3 fruit fly cellular contexts compared by ENCODE assay signal in genomic region chr2L:9758856-9759255, dm6.
TF ChIP-seq lines count a peak whose summit lies in the region.

No protein-coding gene starts in this region.

TF ChIP-seq in whole organism, adult, 20 proteins besides CTCF, POLR2A, EP300 and RAD21 (continued from another document):
- TF ChIP-seq Clk (GFP tag; optimal IDR thresholded peaks at IDR 0.05; lab: Kevin White, UChicago), result peak; percentile 41
- TF ChIP-seq ovo (GFP tag; optimal IDR thresholded peaks at IDR 0.05; lab: Kevin White, UChicago), result peak; percentile 8
TF ChIP-seq in whole organism, adult: peak in this region for 12.

TF ChIP-seq in whole organism, embryonic, 481 proteins besides CTCF, POLR2A, EP300 and RAD21 (continued from another document and continues in another):
- peak; percentile 89 for TF ChIP-seq ato (GFP tag; IDR thresholded peaks at IDR 0.05; lab: Robert Waterston, UW; ENCODE audit: partially characterized antibody)
- TF ChIP-seq Doc3 (GFP tag; IDR thresholded peaks at IDR 0.05; lab: Robert Waterston, UW; ENCODE audit: partially characterized antibody), result peak; percentile 92
- peak; percentile 58 for TF ChIP-seq grau (tag; optimal IDR thresholded peaks at IDR 0.05; lab: Kevin White, UChicago)
- TF ChIP-seq crc (GFP tag; optimal IDR thresholded peaks at IDR 0.05; lab: Kevin White, UChicago), result no peak
- peak; percentile 55; the same call in 1 of the 2 replicates for TF ChIP-seq CG1024 (GFP tag; IDR thresholded peaks at IDR 0.05; lab: Robert Waterston, UW)
- peak; percentile 53; the same call in 1 of the 2 replicates for TF ChIP-seq ranshi (GFP tag; IDR thresholded peaks at IDR 0.05; lab: Robert Waterston, UW)
- TF ChIP-seq CG10366 (GFP tag; IDR thresholded peaks at IDR 0.05; lab: Robert Waterston, UW), result peak; percentile 76
- peak; percentile 70 for TF ChIP-seq CoRest (tag; optimal IDR thresholded peaks at IDR 0.05; lab: Kevin White, UChicago)
- TF ChIP-seq CG17186 (GFP tag; optimal IDR thresholded peaks at IDR 0.05; lab: Kevin White, UChicago), result peak; percentile 51
- TF ChIP-seq disco-r (GFP tag; optimal IDR thresholded peaks at IDR 0.05; lab: Kevin White, UChicago), result no peak
- peak; percentile 64 for TF ChIP-seq ken (GFP tag; IDR thresholded peaks at IDR 0.05; lab: Robert Waterston, UW)
- peak; percentile 57; the same call in 1 of the 2 replicates for TF ChIP-seq CG9215 (GFP tag; IDR thresholded peaks at IDR 0.05; lab: Robert Waterston, UW)
- TF ChIP-seq cg (GFP tag; optimal IDR thresholded peaks at IDR 0.05; lab: Kevin White, UChicago), result peak; percentile 25
- TF ChIP-seq schlank (tag; optimal IDR thresholded peaks at IDR 0.05; lab: Kevin White, UChicago), result peak; percentile 41
- TF ChIP-seq nerfin-1 (tag; optimal IDR thresholded peaks at IDR 0.05; lab: Kevin White, UChicago), result peak; percentile 24
- no peak for TF ChIP-seq CG43689 (GFP tag; IDR thresholded peaks at IDR 0.05; lab: Robert Waterston, UW)
- no peak for TF ChIP-seq Camta (GFP tag; optimal IDR thresholded peaks at IDR 0.05; lab: Kevin White, UChicago)
- TF ChIP-seq CG6854 (GFP tag; optimal IDR thresholded peaks at IDR 0.05; lab: Kevin White, UChicago), result no peak
- peak; percentile 53 for TF ChIP-seq CG14710 (tag; optimal IDR thresholded peaks at IDR 0.05; lab: Kevin White, UChicago)
- no peak for TF ChIP-seq cwo (GFP tag; optimal IDR thresholded peaks at IDR 0.05; lab: Kevin White, UChicago)
- no peak for TF ChIP-seq CrebB (tag; optimal IDR thresholded peaks at IDR 0.05; lab: Kevin White, UChicago)
- TF ChIP-seq repo (GFP tag; optimal IDR thresholded peaks at IDR 0.05; lab: Kevin White, UChicago), result no peak
- TF ChIP-seq Oli (tag; optimal IDR thresholded peaks at IDR 0.05; lab: Kevin White, UChicago), result peak; percentile 16
- no peak for TF ChIP-seq Usf (GFP tag; optimal IDR thresholded peaks at IDR 0.05; lab: Kevin White, UChicago)
- TF ChIP-seq jigr1 (GFP tag; IDR thresholded peaks at IDR 0.05; lab: Robert Waterston, UW), result 0 out of 3 replicates have a peak, but pooled peaks have one; percentile 16
- no peak for TF ChIP-seq tll (GFP tag; optimal IDR thresholded peaks at IDR 0.05; lab: Kevin White, UChicago)
- peak; percentile 82 for TF ChIP-seq Dbx (GFP tag; IDR thresholded peaks at IDR 0.05; lab: Robert Waterston, UW)
- peak; percentile 13 for TF ChIP-seq Dp (GFP tag; optimal IDR thresholded peaks at IDR 0.05; lab: Kevin White, UChicago)
- TF ChIP-seq Rfx (GFP tag; IDR thresholded peaks at IDR 0.05; lab: Robert Waterston, UW), result peak; percentile 88
- TF ChIP-seq CG2116 (GFP tag; optimal IDR thresholded peaks at IDR 0.05; lab: Kevin White, UChicago), result peak; percentile 69
- TF ChIP-seq CG14441 (GFP tag; IDR thresholded peaks at IDR 0.05; lab: Robert Waterston, UW), result peak; percentile 72
- TF ChIP-seq emc (GFP tag; optimal IDR thresholded peaks at IDR 0.05; lab: Kevin White, UChicago), result peak; percentile 15
- TF ChIP-seq CG10462 (GFP tag; optimal IDR thresholded peaks at IDR 0.05; lab: Kevin White, UChicago), result no peak
- TF ChIP-seq wor (GFP tag; IDR thresholded peaks at IDR 0.05; lab: Robert Waterston, UW), result no peak
- peak; percentile 38 for TF ChIP-seq Mad (GFP tag; optimal IDR thresholded peaks at IDR 0.05; lab: Kevin White, UChicago)
- no peak for TF ChIP-seq br (optimal IDR thresholded peaks at IDR 0.05; lab: Kevin White, UChicago)
- TF ChIP-seq fru (optimal IDR thresholded peaks at IDR 0.05; lab: Kevin White, UChicago), result peak; percentile 21
- peak; percentile 96 for TF ChIP-seq Deaf1 (tag; optimal IDR thresholded peaks at IDR 0.05; lab: Kevin White, UChicago)
- peak; percentile 57 for TF ChIP-seq HLHmδ (GFP tag; optimal IDR thresholded peaks at IDR 0.05; lab: Kevin White, UChicago)
- no peak for TF ChIP-seq CG15011 (GFP tag; optimal IDR thresholded peaks at IDR 0.05; lab: Kevin White, UChicago)
- TF ChIP-seq ftz-f1 (GFP tag; optimal IDR thresholded peaks at IDR 0.05; lab: Kevin White, UChicago), result no peak
- TF ChIP-seq CG4617 (GFP tag; optimal IDR thresholded peaks at IDR 0.05; lab: Kevin White, UChicago; ENCODE audit: borderline replicate concordance), result no peak
- no peak for TF ChIP-seq Neu2 (GFP tag; optimal IDR thresholded peaks at IDR 0.05; lab: Kevin White, UChicago; ENCODE audit: borderline replicate concordance)
- TF ChIP-seq CG10979 (tag; optimal IDR thresholded peaks at IDR 0.05; lab: Kevin White, UChicago), result peak; percentile 39
- TF ChIP-seq CG13424 (tag; optimal IDR thresholded peaks at IDR 0.05; lab: Kevin White, UChicago), result peak; percentile 50
- peak; percentile 67 for TF ChIP-seq pho (GFP tag; optimal IDR thresholded peaks at IDR 0.05; lab: Kevin White, UChicago)
- peak; percentile 48 for TF ChIP-seq gsb (GFP tag; IDR thresholded peaks at IDR 0.05; lab: Robert Waterston, UW)
- TF ChIP-seq CG2678 (tag; optimal IDR thresholded peaks at IDR 0.05; lab: Kevin White, UChicago), result peak; percentile 58
- TF ChIP-seq dmrt99B (tag; optimal IDR thresholded peaks at IDR 0.05; lab: Kevin White, UChicago), result peak; percentile 19
- no peak for TF ChIP-seq Blimp-1 (GFP tag; optimal IDR thresholded peaks at IDR 0.05; lab: Kevin White, UChicago)
- no peak for TF ChIP-seq D19B (GFP tag; optimal IDR thresholded peaks at IDR 0.05; lab: Kevin White, UChicago)
- TF ChIP-seq H15 (GFP tag; IDR thresholded peaks at IDR 0.05; lab: Robert Waterston, UW), result peak; percentile 60; the same call in 1 of the 3 replicates
- 0 out of 2 replicates have a peak, but pooled peaks have one; percentile 40 for TF ChIP-seq CG32767 (GFP tag; IDR thresholded peaks at IDR 0.05; lab: Robert Waterston, UW)
- TF ChIP-seq Vsx1 (GFP tag; optimal IDR thresholded peaks at IDR 0.05; lab: Kevin White, UChicago), result no peak
- no peak for TF ChIP-seq Spps (tag; optimal IDR thresholded peaks at IDR 0.05; lab: Kevin White, UChicago)
- TF ChIP-seq NfI (GFP tag; optimal IDR thresholded peaks at IDR 0.05; lab: Kevin White, UChicago), result peak; percentile 67
- peak; percentile 39; the same call in 1 of the 2 replicates for TF ChIP-seq Xrp1 (GFP tag; IDR thresholded peaks at IDR 0.05; lab: Robert Waterston, UW)
- peak; percentile 59 for TF ChIP-seq CG9817 (tag; optimal IDR thresholded peaks at IDR 0.05; lab: Kevin White, UChicago)
- TF ChIP-seq kni (GFP tag; optimal IDR thresholded peaks at IDR 0.05; lab: Kevin White, UChicago), result no peak
- TF ChIP-seq Gug (GFP tag; IDR thresholded peaks at IDR 0.05; lab: Robert Waterston, UW), result peak; percentile 88; the same call in 3 of the 4 replicates
- TF ChIP-seq CG5953 (GFP tag; IDR thresholded peaks at IDR 0.05; lab: Robert Waterston, UW), result 0 out of 2 replicates have a peak, but pooled peaks have one; percentile 18
- peak; percentile 59; the same call in 1 of the 2 replicates for TF ChIP-seq onecut (GFP tag; IDR thresholded peaks at IDR 0.05; lab: Robert Waterston, UW)
- TF ChIP-seq croc (GFP tag; conservative IDR thresholded peaks at IDR 0.05; lab: Robert Waterston, UW), result no peak

TF ChIP-seq in whole organism, prepupa, 60 proteins besides CTCF, POLR2A, EP300 and RAD21 (continued from another document):
- TF ChIP-seq CG11294 (GFP tag; IDR thresholded peaks at IDR 0.05; lab: Robert Waterston, UW) (0 out of 2 replicates have a peak, but pooled peaks have one; percentile 10), esn (GFP tag; optimal IDR thresholded peaks at IDR 0.05; lab: Kevin White, UChicago) (peak; percentile 66), CG3919 (GFP tag; optimal IDR thresholded peaks at IDR 0.05; lab: Kevin White, UChicago) (no peak), CG6163 (GFP tag; IDR thresholded peaks at IDR 0.05; lab: Robert Waterston, UW) (peak; percentile 78), Ets96B (tag; optimal IDR thresholded peaks at IDR 0.05; lab: Kevin White, UChicago) (peak; percentile 2), CG7368 (GFP tag; optimal IDR thresholded peaks at IDR 0.05; lab: Kevin White, UChicago) (no peak), Hr39 (GFP tag; optimal IDR thresholded peaks at IDR 0.05; lab: Kevin White, UChicago) (peak; percentile 48), fd59A (GFP tag; optimal IDR thresholded peaks at IDR 0.05; lab: Kevin White, UChicago) (no peak), CG16779 (tag; optimal IDR thresholded peaks at IDR 0.05; lab: Kevin White, UChicago) (no peak), net (GFP tag; optimal IDR thresholded peaks at IDR 0.05; lab: Kevin White, UChicago) (peak; percentile 48), Sox14 (GFP tag; optimal IDR thresholded peaks at IDR 0.05; lab: Kevin White, UChicago) (peak; percentile 81), CG8319 (GFP tag; optimal IDR thresholded peaks at IDR 0.05; lab: Kevin White, UChicago) (no peak), CG4318 (GFP tag; optimal IDR thresholded peaks at IDR 0.05; lab: Kevin White, UChicago) (no peak), Gug (GFP tag; IDR thresholded peaks at IDR 0.05; lab: Robert Waterston, UW) (peak; percentile 40), CG10631 (GFP tag; optimal IDR thresholded peaks at IDR 0.05; lab: Kevin White, UChicago) (peak; percentile 62), eg (GFP tag; IDR thresholded peaks at IDR 0.05; lab: Robert Waterston, UW) (peak; percentile 62; the same call in 2 of the 3 replicates), OdsH (GFP tag; optimal IDR thresholded peaks at IDR 0.05; lab: Kevin White, UChicago) (no peak), Sox102F (GFP tag; optimal IDR thresholded peaks at IDR 0.05; lab: Kevin White, UChicago) (no peak), CG9139 (GFP tag; optimal IDR thresholded peaks at IDR 0.05; lab: Kevin White, UChicago) (no peak), Smox (GFP tag; optimal IDR thresholded peaks at IDR 0.05; lab: Kevin White, UChicago) (no peak), Hr38 (GFP tag; optimal IDR thresholded peaks at IDR 0.05; lab: Kevin White, UChicago) (no peak), Eip78C (GFP tag; lab: Kevin White, UChicago) (no peak), CG11902 (GFP tag; optimal IDR thresholded peaks at IDR 0.05; lab: Kevin White, UChicago) (no peak), Ets21C (GFP tag; optimal IDR thresholded peaks at IDR 0.05; lab: Kevin White, UChicago) (peak; percentile 34), ss (GFP tag; optimal IDR thresholded peaks at IDR 0.05; lab: Kevin White, UChicago) (peak in 1 of 2 experiments; percentile 67), CG8632 (GFP tag; optimal IDR thresholded peaks at IDR 0.05; lab: Kevin White, UChicago) (no peak), CG3032 (tag; optimal IDR thresholded peaks at IDR 0.05; lab: Kevin White, UChicago) (peak; percentile 48), CG6276 (GFP tag; optimal IDR thresholded peaks at IDR 0.05; lab: Kevin White, UChicago) (no peak), achi (GFP tag; optimal IDR thresholded peaks at IDR 0.05; lab: Kevin White, UChicago) (peak; percentile 34), Eip75B (GFP tag; optimal IDR thresholded peaks at IDR 0.05; lab: Kevin White, UChicago) (no peak), pdm3 (GFP tag; optimal IDR thresholded peaks at IDR 0.05; lab: Kevin White, UChicago) (no peak), fkh (GFP tag; optimal IDR thresholded peaks at IDR 0.05; lab: Kevin White, UChicago) (no peak), Lpt (GFP tag; optimal IDR thresholded peaks at IDR 0.05; lab: Kevin White, UChicago) (no peak), Met (GFP tag; optimal IDR thresholded peaks at IDR 0.05; lab: Kevin White, UChicago) (no peak), dac (GFP tag; optimal IDR thresholded peaks at IDR 0.05; lab: Kevin White, UChicago) (no peak), CG6792 (GFP tag; optimal IDR thresholded peaks at IDR 0.05; lab: Kevin White, UChicago) (peak; percentile 36), spab (GFP tag; optimal IDR thresholded peaks at IDR 0.05; lab: Kevin White, UChicago) (no peak), dsx (GFP tag; optimal IDR thresholded peaks at IDR 0.05; lab: Kevin White, UChicago; ENCODE audit: poor library complexity, severe bottlenecking) (peak; percentile 21), Eip93F (GFP tag; optimal IDR thresholded peaks at IDR 0.05; lab: Kevin White, UChicago) (no peak), CG11762 (GFP tag; optimal IDR thresholded peaks at IDR 0.05; lab: Kevin White, UChicago; ENCODE audit: insufficient read depth) (no peak)
